Fruit fly (Drosophila melanogaster) whole organism, wandering third instar larva: Measurements from ENCODE around the gene P5CDh1.
A peak's percentile ranks its signal among the peaks of the same experiment; 100 is the strongest.

Experiments used
- CG9705 ChIP-seq: fragments of 200-800 bp; sonication (Bioruptor generic); optimal IDR thresholded peaks from 2 replicates; lab custom pipeline; 2018; ENCODE audit warnings: missing biosample characterization, mild to moderate bottlenecking, missing genetic modification characterization
- CrebA ChIP-seq: fragments of 200-800 bp; sonication (Bioruptor generic); optimal IDR thresholded peaks from 2 replicates; lab custom pipeline; 2016; ENCODE audit warnings: missing biosample characterization, mild to moderate bottlenecking, missing genetic modification characterization, borderline replicate concordance
- dsf ChIP-seq: sonication (Bioruptor generic); optimal IDR thresholded peaks from 2 replicates; lab custom pipeline; 2016; ENCODE audit warnings: missing biosample characterization, missing genetic modification characterization, borderline replicate concordance
- ey ChIP-seq: fragments of 200-800 bp; sonication (Bioruptor generic); optimal IDR thresholded peaks from 2 replicates; lab custom pipeline; 2016; ENCODE audit warnings: missing biosample characterization, missing genetic modification characterization

- TF ChIP-seq CG9705 (GFP tag; lab: Kevin White, UChicago) = peak; percentile 25
- peak; percentile 68 for TF ChIP-seq ey
- TF ChIP-seq CrebA = no peak
- TF ChIP-seq dsf (GFP tag; lab: Kevin White, UChicago) = no peak
Measured at dm6 chr3L:21824725-21825353, 16.3 kb downstream of the P5CDh1 start, which contains the start of gene eIF2A.
